Worm (Caenorhabditis elegans): ENCODE measurements around the gene F10D7.11.

DNA sequence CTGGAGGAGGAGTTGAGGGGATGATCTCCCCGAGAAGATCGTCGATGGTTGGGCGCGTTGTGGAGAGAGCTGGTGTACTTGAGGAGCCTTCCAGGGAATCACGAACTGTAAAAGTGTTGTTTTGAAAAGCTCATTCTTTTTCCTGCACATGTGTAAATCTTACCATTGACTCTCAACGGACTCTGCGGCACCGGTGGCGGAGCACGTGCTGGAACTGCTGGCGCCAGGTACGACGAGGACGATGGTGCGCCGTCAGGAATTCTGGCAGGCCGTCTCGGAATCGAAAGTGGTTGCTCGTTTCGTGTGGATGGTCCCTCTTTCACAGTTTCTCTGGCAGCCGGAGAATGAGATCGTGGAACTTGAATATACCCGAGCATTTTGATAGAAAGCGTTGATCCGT is 21.7 kb downstream of the F10D7.11 start:
- no peak for TF ChIP-seq nhr-237 (tag; optimal IDR thresholded peaks at IDR 0.05)
- no peak for TF ChIP-seq ceh-63 (GFP tag; optimal IDR thresholded peaks at IDR 0.05)
- TF ChIP-seq lin-39 (tag; optimal IDR thresholded peaks at IDR 0.05): no peak
- no peak for TF ChIP-seq nhr-85 (tag)
- no peak for TF ChIP-seq sox-4 (tag; optimal IDR thresholded peaks at IDR 0.05)
- no peak for TF ChIP-seq mdl-1 (tag; optimal IDR thresholded peaks at IDR 0.05)
- no peak for TF ChIP-seq aly-2 (tag; optimal IDR thresholded peaks at IDR 0.05)
- TF ChIP-seq aha-1 (tag; optimal IDR thresholded peaks at IDR 0.05): no peak
- TF ChIP-seq rnt-1 (tag; optimal IDR thresholded peaks at IDR 0.05): no peak
- no peak for TF ChIP-seq dpl-1 (GFP tag; optimal IDR thresholded peaks at IDR 0.05)
- no peak for TF ChIP-seq unc-130 (tag; optimal IDR thresholded peaks at IDR 0.05)
